Fruit fly (Drosophila melanogaster): ENCODE results near the gene CG42818.
A peak's percentile ranks its signal among the peaks of the same experiment; 100 is the strongest.

Gene CG42818

DNA sequence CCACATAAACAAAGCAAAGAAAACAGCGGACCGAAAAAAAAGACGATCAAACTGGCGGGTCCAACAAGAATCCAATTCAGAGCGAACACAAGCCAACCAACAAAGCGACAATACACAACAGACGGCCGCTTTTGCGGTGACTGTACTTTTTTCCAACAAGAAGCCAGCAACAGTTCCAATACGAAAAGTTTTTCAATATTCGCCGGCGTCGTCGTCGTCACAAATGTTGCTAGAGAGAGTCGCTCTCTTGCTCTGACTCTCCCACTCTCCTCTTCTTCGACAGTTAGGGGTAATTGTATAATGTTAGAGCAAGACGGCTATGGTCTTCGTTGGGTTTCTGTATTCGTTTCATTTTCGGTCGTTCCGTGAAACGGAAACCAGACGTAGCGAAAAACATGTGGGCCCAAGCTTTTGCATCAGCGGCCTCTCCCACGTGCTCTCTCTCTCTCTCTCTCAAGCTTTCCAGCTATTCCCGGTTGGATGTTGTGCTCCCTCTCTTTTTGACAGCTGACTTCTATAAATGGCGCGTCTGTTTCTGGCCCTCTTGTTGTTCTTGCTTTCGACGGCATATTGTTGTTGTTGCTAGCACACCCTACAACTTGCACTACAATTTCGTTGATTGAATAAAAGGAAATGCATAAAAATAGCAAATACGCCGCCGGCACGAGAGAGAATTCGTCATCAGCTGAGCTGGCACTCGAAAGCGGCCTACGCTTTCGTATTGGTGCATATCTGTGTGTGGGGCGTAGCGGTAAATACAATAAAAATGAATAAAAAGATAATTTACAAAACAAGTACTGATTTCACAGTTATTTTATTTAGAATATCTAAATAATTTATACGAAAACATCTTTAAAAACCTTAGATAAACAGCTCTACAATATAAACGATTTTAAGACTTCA lies 27.7 kb downstream of the CG42818 start (continued):
- TF ChIP-seq CG12104 (GFP tag; optimal IDR thresholded peaks at IDR 0.05) (peak; percentile 41), TFAM (GFP tag; optimal IDR thresholded peaks at IDR 0.05) (peak; percentile 38), Optix (GFP tag; IDR thresholded peaks at IDR 0.05) (no peak), CG3407 (GFP tag; optimal IDR thresholded peaks at IDR 0.05) (peak; percentile 69), CG6854 (GFP tag; optimal IDR thresholded peaks at IDR 0.05) (peak; percentile 96), sqz (GFP tag; optimal IDR thresholded peaks at IDR 0.05) (peak; percentile 92), CG17829 (tag; optimal IDR thresholded peaks at IDR 0.05) (peak; percentile 24), Deaf1 (tag; optimal IDR thresholded peaks at IDR 0.05) (peak; percentile 73), CG18599 (GFP tag; optimal IDR thresholded peaks at IDR 0.05) (peak; percentile 90), BEAF-32 (GFP tag; optimal IDR thresholded peaks at IDR 0.05) (no peak), CG31365 (tag; optimal IDR thresholded peaks at IDR 0.05) (peak; percentile 88), CG4617 (GFP tag; optimal IDR thresholded peaks at IDR 0.05; ENCODE audit: borderline replicate concordance) (no peak), CG34376 (GFP tag; optimal IDR thresholded peaks at IDR 0.05) (peak; percentile 99), z (GFP tag; IDR thresholded peaks at IDR 0.05) (no peak), Ets97D (GFP tag; optimal IDR thresholded peaks at IDR 0.05) (peak; percentile 98), inv (GFP tag; IDR thresholded peaks at IDR 0.05; ENCODE audit: partially characterized antibody) (no peak), CG12071 (GFP tag; optimal IDR thresholded peaks at IDR 0.05) (peak; percentile 92), rib (GFP tag; IDR thresholded peaks at IDR 0.05) (no peak), D19B (GFP tag; optimal IDR thresholded peaks at IDR 0.05) (peak; percentile 15), NC2α (GFP tag; optimal IDR thresholded peaks at IDR 0.05) (peak; percentile 27), CG3838 (GFP tag; optimal IDR thresholded peaks at IDR 0.05) (peak; percentile 99), fu2 (GFP tag; optimal IDR thresholded peaks at IDR 0.05) (no peak), ato (GFP tag; IDR thresholded peaks at IDR 0.05; ENCODE audit: partially characterized antibody) (no peak), dimm (GFP tag; IDR thresholded peaks at IDR 0.05) (no peak), D19A (tag; optimal IDR thresholded peaks at IDR 0.05) (peak; percentile 15), CG32532 (GFP tag; IDR thresholded peaks at IDR 0.05) (no peak), pho (GFP tag; optimal IDR thresholded peaks at IDR 0.05) (peak; percentile 29), NC2β (GFP tag; optimal IDR thresholded peaks at IDR 0.05) (peak; percentile 63), Fer3 (tag; optimal IDR thresholded peaks at IDR 0.05) (peak; percentile 81), Awh (GFP tag; IDR thresholded peaks at IDR 0.05) (no peak), CG12219 (GFP tag; optimal IDR thresholded peaks at IDR 0.05) (peak; percentile 85), ERR (GFP tag; optimal IDR thresholded peaks at IDR 0.05) (peak; percentile 43), nerfin-1 (tag; optimal IDR thresholded peaks at IDR 0.05) (peak; percentile 67), Xbp1 (GFP tag; optimal IDR thresholded peaks at IDR 0.05) (no peak), CG11398 (GFP tag; optimal IDR thresholded peaks at IDR 0.05) (peak; percentile 44), CG9797 (GFP tag; optimal IDR thresholded peaks at IDR 0.05) (peak; percentile 26), crp (GFP tag; optimal IDR thresholded peaks at IDR 0.05) (peak; percentile 11 to 89), tll (GFP tag; optimal IDR thresholded peaks at IDR 0.05) (peak in 1 of 2 experiments; percentile 71), CG17912 (GFP tag; optimal IDR thresholded peaks at IDR 0.05) (peak; percentile 92), da (GFP tag; optimal IDR thresholded peaks at IDR 0.05) (no peak), B-H2 (GFP tag; optimal IDR thresholded peaks at IDR 0.05) (peak; percentile 91), CG1024 (GFP tag; IDR thresholded peaks at IDR 0.05) (no peak), CG10147 (GFP tag; optimal IDR thresholded peaks at IDR 0.05) (no peak), mirr (GFP tag; optimal IDR thresholded peaks at IDR 0.05) (peak; percentile 96), CG17186 (GFP tag; optimal IDR thresholded peaks at IDR 0.05) (peak; percentile 32), CG8359 (GFP tag; optimal IDR thresholded peaks at IDR 0.05; ENCODE audit: borderline replicate concordance) (peak; percentile 47), bcd (GFP tag; optimal IDR thresholded peaks at IDR 0.05) (peak; percentile 56), Blimp-1 (GFP tag; optimal IDR thresholded peaks at IDR 0.05) (peak; percentile 5)
